Worm (Caenorhabditis elegans) whole organism, L4/young adult: ENCODE results near the gene mab-21.

ENCODE experiments used
- dao-5 ChIP-seq: sonication (generic microtip); optimal IDR thresholded peaks from 2 replicates; lab custom pipeline; 2016; ENCODE audit warnings: missing genotype, missing genetic modification characterization, moderate library complexity, missing compliant biosample characterization
- him-1 ChIP-seq: sonication (generic microtip); optimal IDR thresholded peaks from 2 replicates; lab custom pipeline; 2016; ENCODE audit warnings: missing genotype, missing genetic modification reagents, missing genetic modification characterization, missing compliant biosample characterization

DNA sequence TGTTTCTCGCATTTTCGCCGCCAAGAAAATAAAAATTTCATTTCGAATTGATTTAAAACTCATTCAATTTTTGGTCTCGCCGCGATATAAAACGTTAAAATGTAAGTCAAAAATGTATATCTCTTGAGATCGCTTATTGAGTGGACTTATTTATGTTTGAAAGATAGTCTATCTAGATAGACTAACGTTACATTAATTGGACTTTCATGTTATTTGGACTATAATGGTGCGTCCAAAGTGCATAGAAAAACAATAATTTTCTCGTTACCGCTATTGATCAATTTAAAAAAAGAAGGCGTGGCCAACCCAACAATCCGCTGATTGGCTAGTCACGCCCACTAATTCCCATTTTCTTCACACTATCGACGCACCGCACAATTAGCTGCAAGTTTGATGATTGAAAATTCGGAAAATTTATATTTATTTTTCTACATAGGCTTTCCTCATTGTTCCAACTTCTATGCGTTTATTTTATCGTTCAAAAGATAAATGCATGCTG, 16.4 kb upstream of the mab-21 start, which contains the start of gene F35G12.5:
- TF ChIP-seq him-1 (tag; lab: Kevin White, UChicago) (no peak), dao-5 (no peak)
